Fruit fly (Drosophila melanogaster): Measurements from ENCODE around the gene CG43342.

Gene CG43342

dm6 chr3R:22358810-22359209 lies 22.3 kb upstream of the CG43342 start (continued):
- TF ChIP-seq CG11294 (GFP tag; IDR thresholded peaks at IDR 0.05) (peak; percentile 84), CG6276 (GFP tag; optimal IDR thresholded peaks at IDR 0.05) (peak; percentile 82), CG16779 (tag; optimal IDR thresholded peaks at IDR 0.05) (peak; percentile 36), Hr38 (GFP tag; optimal IDR thresholded peaks at IDR 0.05) (no peak), CG10631 (GFP tag; optimal IDR thresholded peaks at IDR 0.05) (peak; percentile 57), CG11902 (GFP tag; optimal IDR thresholded peaks at IDR 0.05) (peak; percentile 63), CG3032 (tag; optimal IDR thresholded peaks at IDR 0.05) (peak; percentile 71), Met (GFP tag; optimal IDR thresholded peaks at IDR 0.05) (peak; percentile 77), OdsH (GFP tag; optimal IDR thresholded peaks at IDR 0.05) (peak; percentile 88), CG10669 (GFP tag; optimal IDR thresholded peaks at IDR 0.05) (peak; percentile 83), Sox102F (GFP tag; optimal IDR thresholded peaks at IDR 0.05) (peak; percentile 77), Sox15 (GFP tag; optimal IDR thresholded peaks at IDR 0.05) (peak; percentile 71), fd59A (GFP tag; optimal IDR thresholded peaks at IDR 0.05) (peak; percentile 53), Hr4 (GFP tag; optimal IDR thresholded peaks at IDR 0.05) (peak; percentile 89), CG6792 (GFP tag; optimal IDR thresholded peaks at IDR 0.05) (peak; percentile 79), Smox (GFP tag; optimal IDR thresholded peaks at IDR 0.05) (peak; percentile 81), Ets96B (tag; optimal IDR thresholded peaks at IDR 0.05) (peak; percentile 84), CG6808 (GFP tag; optimal IDR thresholded peaks at IDR 0.05) (peak; percentile 72), esn (GFP tag; optimal IDR thresholded peaks at IDR 0.05) (peak; percentile 79), Eip78C (GFP tag) (peak; percentile 97), fd85E (GFP tag; optimal IDR thresholded peaks at IDR 0.05) (peak; percentile 20), CG6163 (GFP tag; IDR thresholded peaks at IDR 0.05) (peak; percentile 87), vri (GFP tag; optimal IDR thresholded peaks at IDR 0.05) (peak; percentile 82), CG3919 (GFP tag; optimal IDR thresholded peaks at IDR 0.05) (peak; percentile 81), Lpt (GFP tag; optimal IDR thresholded peaks at IDR 0.05) (peak; percentile 70), CG9139 (GFP tag; optimal IDR thresholded peaks at IDR 0.05) (no peak), Ets21C (GFP tag; optimal IDR thresholded peaks at IDR 0.05) (peak; percentile 53), ss (GFP tag; optimal IDR thresholded peaks at IDR 0.05) (peak; percentile 34 to 68), dac (GFP tag; optimal IDR thresholded peaks at IDR 0.05) (no peak), CG15336 (GFP tag; IDR thresholded peaks at IDR 0.05) (peak; percentile 88)

dm6 chr3R:22362218-22362907 lies 18.8 kb upstream of the CG43342 start, which contains the start of the genes JMJD6, CG7071 and Muted:
Gene JMJD6, minus strand, starts transcription at chr3R:22362371.
Gene CG7071, plus strand, starts transcription at chr3R:22362620.
Gene Muted, plus strand, starts transcription at chr3R:22362620.
- TF ChIP-seq vri (GFP tag; optimal IDR thresholded peaks at IDR 0.05) (peak; percentile 79), fkh (GFP tag; optimal IDR thresholded peaks at IDR 0.05) (peak; percentile 84), CG34406 (GFP tag; optimal IDR thresholded peaks at IDR 0.05) (peak; percentile 85), fd85E (GFP tag; optimal IDR thresholded peaks at IDR 0.05) (peak; percentile 59), OdsH (GFP tag; optimal IDR thresholded peaks at IDR 0.05) (peak; percentile 90), Sox14 (GFP tag; optimal IDR thresholded peaks at IDR 0.05) (peak; percentile 88), spab (GFP tag; optimal IDR thresholded peaks at IDR 0.05) (peak; percentile 47), cyc (GFP tag; optimal IDR thresholded peaks at IDR 0.05) (peak; percentile 90), esn (GFP tag; optimal IDR thresholded peaks at IDR 0.05) (peak; percentile 92), Sox102F (GFP tag; optimal IDR thresholded peaks at IDR 0.05) (peak; percentile 79), dsx (GFP tag; optimal IDR thresholded peaks at IDR 0.05; ENCODE audit: poor library complexity, severe bottlenecking) (peak; percentile 57), salr (GFP tag; optimal IDR thresholded peaks at IDR 0.05) (peak; percentile 67 to 72), CG8119 (GFP tag; IDR thresholded peaks at IDR 0.05) (peak; percentile 74; the same call in 2 of the 3 replicates), CG16779 (tag; optimal IDR thresholded peaks at IDR 0.05) (peak; percentile 54), CG8319 (GFP tag; optimal IDR thresholded peaks at IDR 0.05) (peak; percentile 78), CG8632 (GFP tag; optimal IDR thresholded peaks at IDR 0.05) (peak; percentile 75), Ets96B (tag; optimal IDR thresholded peaks at IDR 0.05) (peak; percentile 66), topi (GFP tag; optimal IDR thresholded peaks at IDR 0.05) (peak; percentile 88), Hr38 (GFP tag; optimal IDR thresholded peaks at IDR 0.05) (no peak), CG6276 (GFP tag; optimal IDR thresholded peaks at IDR 0.05) (peak; percentile 67), svp (GFP tag) (peak; percentile 92), Blimp-1 (GFP tag; optimal IDR thresholded peaks at IDR 0.05) (peak; percentile 60), Gug (GFP tag; IDR thresholded peaks at IDR 0.05) (peak; percentile 83), Lpt (GFP tag; optimal IDR thresholded peaks at IDR 0.05) (peak; percentile 72), Hr39 (GFP tag; optimal IDR thresholded peaks at IDR 0.05) (peak; percentile 89), CG11902 (GFP tag; optimal IDR thresholded peaks at IDR 0.05) (peak; percentile 78), Hr4 (GFP tag; optimal IDR thresholded peaks at IDR 0.05) (peak; percentile 92), CG1621 (tag; optimal IDR thresholded peaks at IDR 0.05) (peak; percentile 47), CG11294 (GFP tag; IDR thresholded peaks at IDR 0.05) (peak; percentile 88), Smox (GFP tag; optimal IDR thresholded peaks at IDR 0.05) (peak; percentile 89), fd59A (GFP tag; optimal IDR thresholded peaks at IDR 0.05) (peak; percentile 63), CG7368 (GFP tag; optimal IDR thresholded peaks at IDR 0.05) (peak; percentile 80), CG10631 (GFP tag; optimal IDR thresholded peaks at IDR 0.05) (peak; percentile 91)
